Worm (Caenorhabditis elegans): Measurements from ENCODE around the gene R05H10.3.

DNA sequence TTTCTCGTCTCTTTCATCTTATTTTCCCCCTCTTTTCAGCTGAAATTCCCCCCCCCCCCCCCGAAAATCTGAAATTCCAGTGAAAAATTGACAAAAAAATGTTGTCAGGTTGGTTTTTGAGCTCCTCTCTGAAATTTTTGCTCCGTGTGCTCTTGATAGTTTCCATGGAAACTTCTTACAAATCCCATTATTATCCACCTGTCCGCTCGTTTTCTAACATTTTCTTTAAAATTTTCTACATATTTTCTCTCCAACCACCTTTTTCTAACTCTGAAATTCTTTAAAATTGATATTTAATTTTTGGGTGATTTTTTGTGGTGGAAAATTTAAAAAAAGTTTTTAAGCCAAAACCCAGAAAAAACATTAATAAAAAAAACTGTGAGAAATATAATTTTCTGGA lies 3.1 kb upstream of the R05H10.3 start, which contains the start of gene gpx-2:
- TF ChIP-seq sdz-38 (tag; optimal IDR thresholded peaks at IDR 0.05) (no peak), dpff-1 (tag; optimal IDR thresholded peaks at IDR 0.05) (no peak)
